Worm (Caenorhabditis elegans): ENCODE data around the gene col-85.

DNA sequence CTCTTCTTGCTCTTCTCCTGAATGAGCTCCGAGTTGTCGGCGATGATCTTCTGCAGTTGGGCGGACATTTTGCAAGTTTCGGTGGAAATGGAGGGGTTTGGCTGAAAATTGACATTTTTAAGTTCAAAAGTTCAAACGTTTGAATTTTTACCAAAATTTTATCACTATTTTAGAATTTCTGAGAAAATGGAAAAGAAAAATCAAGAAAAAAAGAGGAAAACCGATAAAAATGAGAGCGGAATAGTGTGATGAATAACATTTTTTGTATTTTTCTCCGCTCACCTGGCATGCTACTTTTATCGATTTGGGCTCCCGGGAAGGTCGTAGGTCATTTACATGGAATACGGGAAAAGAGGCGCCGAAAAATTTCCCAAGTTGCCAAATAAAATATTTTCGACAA lies 9.8 kb downstream of the col-85 start, which contains the start of gene F15A4.10:
- TF ChIP-seq pha-4 (tag; optimal IDR thresholded peaks at IDR 0.05) (no peak), aly-2 (tag; optimal IDR thresholded peaks at IDR 0.05) (no peak), ceh-82 (tag; optimal IDR thresholded peaks at IDR 0.05) (no peak), fos-1 (tag; optimal IDR thresholded peaks at IDR 0.05) (no peak)

Data from whole organism, L3 larva.